Worm (Caenorhabditis elegans) whole organism, midembryonic: ENCODE results near the gene nspb-12.

Experiments used
- flt-1 ChIP-seq: fragments of 200-800 bp; sonication (Bioruptor generic); IDR thresholded peaks from 2 replicates; pipeline ENCODE4 v1.3.6; 2022; ENCODE audit warnings: missing genetic modification characterization, missing compliant biosample characterization
- klf-2 ChIP-seq: fragments of 200-800 bp; sonication (Bioruptor generic); conservative IDR thresholded peaks from 2 replicates; pipeline ENCODE4 v1.3.6; 2022; ENCODE audit warnings: missing genetic modification reagents, missing genetic modification characterization, missing compliant biosample characterization
- med-1 ChIP-seq: sonication (generic microtip); optimal IDR thresholded peaks from 2 replicates; lab custom pipeline; 2017; ENCODE audit warnings: missing genetic modification characterization, mild to moderate bottlenecking, missing compliant biosample characterization, antibody characterized with exemption, missing genetic modification reagents; ENCODE audit not compliant: insufficient read depth
- ref-1 ChIP-seq: fragments of 200-800 bp; sonication (Bioruptor generic); conservative IDR thresholded peaks from 2 replicates; pipeline ENCODE4 v1.3.6; 2022; ENCODE audit warnings: missing genetic modification reagents, missing genetic modification characterization, missing compliant biosample characterization
- ztf-23 ChIP-seq: fragments of 200-800 bp; sonication (Bioruptor generic); IDR thresholded peaks from 2 replicates; pipeline ENCODE4 v1.3.6; 2022; ENCODE audit warnings: missing genetic modification reagents, missing genetic modification characterization, missing compliant biosample characterization
- ztf-29 ChIP-seq: fragments of 200-800 bp; sonication (Bioruptor generic); IDR thresholded peaks from 2 replicates; pipeline ENCODE4 v1.3.6; 2022; ENCODE audit warnings: missing genetic modification reagents, missing genetic modification characterization, missing compliant biosample characterization

ce11 chrIII:5564325-5564724 is 4.3 kb downstream of the nspb-12 start:
- TF ChIP-seq klf-2 (GFP tag; lab: Robert Waterston, UW) (no peak), ref-1 (GFP tag; lab: Robert Waterston, UW) (no peak), flt-1 (GFP tag; lab: Robert Waterston, UW) (no peak), med-1 (GFP tag; lab: Kevin White, UChicago) (no peak), ztf-29 (no peak), ztf-23 (no peak)
